Worm (Caenorhabditis elegans) whole organism, L4 larva: ENCODE results near the gene irld-8.

Experiments
- F26F4.8 ChIP-seq: fragments of 200-800 bp; sonication (Bioruptor generic); conservative IDR thresholded peaks from 2 replicates; pipeline ENCODE4 v1.3.6; 2022; ENCODE audit warnings: missing genetic modification characterization, missing compliant biosample characterization
- F49E8.2 ChIP-seq: sonication (generic microtip); optimal IDR thresholded peaks from 2 replicates; lab custom pipeline; 2016; ENCODE audit warnings: missing compliant biosample characterization, mild to moderate bottlenecking, missing genetic modification characterization, borderline replicate concordance
- R02D3.7 ChIP-seq: fragments of 150-350 bp; sonication (generic microtip); optimal IDR thresholded peaks from 3 replicates; lab custom pipeline; 2014; ENCODE audit warnings: missing biosample characterization, missing genetic modification characterization
- T26A8.4 ChIP-seq: fragments of 200-800 bp; sonication (Bioruptor generic); IDR thresholded peaks from 2 replicates; pipeline ENCODE4 v1.3.6; 2022; ENCODE audit warnings: missing genetic modification characterization, missing compliant biosample characterization
- Y75B8A.6 ChIP-seq: fragments of 200-800 bp; sonication (Bioruptor generic); IDR thresholded peaks from 2 replicates; pipeline ENCODE4 v1.3.6; 2022; ENCODE audit warnings: missing genetic modification reagents, missing genetic modification characterization, missing compliant biosample characterization
- aha-1 ChIP-seq: fragments of 150-350 bp; peaks from one replicate; lab custom pipeline; 2014; ENCODE audit warnings: missing biosample characterization, missing genetic modification characterization
- aly-2 ChIP-seq: sonication (generic microtip); optimal IDR thresholded peaks from 2 replicates; lab custom pipeline; 2018; ENCODE audit warnings: missing biosample characterization, missing genetic modification characterization
- ama-1 ChIP-seq: fragments of 150-350 bp; optimal IDR thresholded peaks from 2 replicates; lab custom pipeline; 2014; ENCODE audit warnings: inconsistent platforms, mixed read lengths
- ceh-32 ChIP-seq: sonication (generic microtip); optimal IDR thresholded peaks from 2 replicates; lab custom pipeline; 2016; ENCODE audit warnings: mild to moderate bottlenecking, missing genetic modification characterization, missing compliant biosample characterization; ENCODE audit not compliant: poor library complexity
- ceh-44 ChIP-seq: fragments of 200-800 bp; sonication (Bioruptor generic); IDR thresholded peaks from 2 replicates; pipeline ENCODE4 v1.3.6; 2022; ENCODE audit warnings: missing genetic modification reagents, missing genetic modification characterization, missing compliant biosample characterization
- ceh-82 ChIP-seq: sonication (generic microtip); optimal IDR thresholded peaks from 2 replicates; lab custom pipeline; 2017; ENCODE audit warnings: missing biosample characterization, missing genetic modification characterization
- ces-1 ChIP-seq: fragments of 150-350 bp; sonication (generic microtip); optimal IDR thresholded peaks from 4 replicates; lab custom pipeline; 2014; ENCODE audit warnings: missing biosample characterization, missing genetic modification reagents, missing genetic modification characterization
- daf-16 ChIP-seq, 3 experiments: sonication (generic microtip); optimal IDR thresholded peaks; 2 replicates each; lab custom pipeline; 2016 to 2017; ENCODE audit warnings: missing genetic modification characterization in 3 of 3, missing genetic modification reagents in 3 of 3, mild to moderate bottlenecking in 2 of 3, missing compliant biosample characterization in 2 of 3, missing biosample characterization in 1 of 3, moderate library complexity in 1 of 3
- dmd-6 ChIP-seq: fragments of 200-800 bp; sonication (Bioruptor generic); IDR thresholded peaks from 2 replicates; pipeline ENCODE4 v1.3.6; 2022; ENCODE audit warnings: missing genetic modification reagents, missing genetic modification characterization, missing compliant biosample characterization
- dve-1 ChIP-seq: sonication (generic microtip); optimal IDR thresholded peaks from 2 replicates; lab custom pipeline; 2017; ENCODE audit warnings: antibody characterized with exemption, mild to moderate bottlenecking, missing genetic modification characterization, missing compliant biosample characterization; ENCODE audit not compliant: insufficient read depth
- egl-27 ChIP-seq: sonication (generic microtip); optimal IDR thresholded peaks from 3 replicates; lab custom pipeline; 2017; ENCODE audit warnings: missing biosample characterization, missing genetic modification reagents, missing genetic modification characterization
- egl-43 ChIP-seq: fragments of 200-800 bp; sonication (Bioruptor generic); IDR thresholded peaks from 2 replicates; pipeline ENCODE4 v1.3.6; 2022; ENCODE audit warnings: missing genetic modification reagents, missing genetic modification characterization, missing compliant biosample characterization
- fos-1 ChIP-seq: fragments of 150-350 bp; optimal IDR thresholded peaks from 2 replicates; lab custom pipeline; 2014; ENCODE audit warnings: missing biosample characterization, missing genetic modification characterization
- gei-8 ChIP-seq: fragments of 200-800 bp; sonication (Bioruptor generic); optimal IDR thresholded peaks from 2 replicates; lab custom pipeline; 2018; ENCODE audit warnings: mild to moderate bottlenecking, missing genetic modification characterization, missing compliant biosample characterization
- hif-1 ChIP-seq, 2 experiments: sonication (generic microtip); optimal IDR thresholded peaks; 2 replicates each; lab custom pipeline; 2016 to 2017; ENCODE audit warnings: missing compliant biosample characterization in 2 of 2, missing genetic modification characterization in 2 of 2, missing genetic modification reagents in 2 of 2, missing genotype in 2 of 2, mild to moderate bottlenecking in 1 of 2
- hlh-11 ChIP-seq: fragments of 200-800 bp; sonication (Bioruptor generic); optimal IDR thresholded peaks from 2 replicates; lab custom pipeline; 2018; ENCODE audit warnings: mild to moderate bottlenecking, missing genetic modification characterization, missing compliant biosample characterization
- lim-7 ChIP-seq: fragments of 200-800 bp; sonication (Bioruptor generic); IDR thresholded peaks from 2 replicates; pipeline ENCODE4 v1.3.6; 2022; ENCODE audit warnings: missing genetic modification characterization, missing compliant biosample characterization
- lin-1 ChIP-seq: fragments of 200-800 bp; sonication (Bioruptor generic); IDR thresholded peaks from 2 replicates; pipeline ENCODE4 v1.3.6; 2022; ENCODE audit warnings: missing genetic modification reagents, missing genetic modification characterization, missing compliant biosample characterization
- lin-29 ChIP-seq: fragments of 200-800 bp; sonication (Bioruptor generic); IDR thresholded peaks from 2 replicates; pipeline ENCODE4 v1.3.6; 2022; ENCODE audit warnings: missing genetic modification reagents, missing genetic modification characterization, missing compliant biosample characterization
- lir-3 ChIP-seq: sonication (generic microtip); optimal IDR thresholded peaks from 2 replicates; lab custom pipeline; 2016; ENCODE audit warnings: mild to moderate bottlenecking, missing genetic modification characterization, missing compliant biosample characterization
- madf-9 ChIP-seq: fragments of 200-800 bp; sonication (Bioruptor generic); conservative IDR thresholded peaks from 2 replicates; pipeline ENCODE4 v1.3.6; 2022; ENCODE audit warnings: missing genetic modification reagents, missing genetic modification characterization, missing compliant biosample characterization
- mdl-1 ChIP-seq, 2 experiments: fragments of 150-350 bp in 1 of 2; sonication (generic microtip) in 1 of 2; optimal IDR thresholded peaks; 2 replicates each; lab custom pipeline; 2014 to 2017; ENCODE audit warnings: missing biosample characterization in 2 of 2, missing genetic modification characterization in 2 of 2
- mes-2 ChIP-seq: sonication (generic microtip); optimal IDR thresholded peaks from 2 replicates; lab custom pipeline; 2016; ENCODE audit warnings: missing genotype, mild to moderate bottlenecking, missing genetic modification characterization, missing compliant biosample characterization; ENCODE audit not compliant: poor library complexity, severe bottlenecking
- mxl-3 ChIP-seq: fragments of 200-800 bp; sonication (Bioruptor generic); optimal IDR thresholded peaks from 2 replicates; lab custom pipeline; 2018; ENCODE audit warnings: mild to moderate bottlenecking, missing genetic modification characterization, missing compliant biosample characterization
- nhr-102 ChIP-seq: sonication (generic microtip); optimal IDR thresholded peaks from 2 replicates; lab custom pipeline; 2016; ENCODE audit warnings: mild to moderate bottlenecking, missing genetic modification characterization, moderate library complexity, missing compliant biosample characterization
- nhr-11 ChIP-seq: fragments of 150-350 bp; optimal IDR thresholded peaks from 2 replicates; lab custom pipeline; 2014; ENCODE audit warnings: missing biosample characterization, missing genetic modification characterization
- nhr-111 ChIP-seq: fragments of 200-800 bp; sonication (Bioruptor generic); optimal IDR thresholded peaks from 2 replicates; lab custom pipeline; 2018; ENCODE audit warnings: mild to moderate bottlenecking, missing genetic modification characterization, missing compliant biosample characterization
- nhr-25 ChIP-seq: sonication (generic microtip); optimal IDR thresholded peaks from 2 replicates; lab custom pipeline; 2017; ENCODE audit warnings: missing genetic modification characterization, mild to moderate bottlenecking, missing compliant biosample characterization, antibody characterized with exemption, moderate library complexity, borderline replicate concordance; ENCODE audit not compliant: insufficient read depth
- nhr-28 ChIP-seq: fragments of 150-350 bp; optimal IDR thresholded peaks from 2 replicates; lab custom pipeline; 2014; ENCODE audit warnings: missing biosample characterization, missing genetic modification characterization
- nhr-41 ChIP-seq: fragments of 200-800 bp; sonication (Bioruptor generic); IDR thresholded peaks from 2 replicates; pipeline ENCODE4 v1.3.6; 2022; ENCODE audit warnings: missing genetic modification reagents, missing genetic modification characterization, missing compliant biosample characterization
- nhr-42 ChIP-seq: fragments of 200-800 bp; sonication (Bioruptor generic); IDR thresholded peaks from 2 replicates; pipeline ENCODE4 v1.3.6; 2022; ENCODE audit warnings: missing genetic modification characterization, missing compliant biosample characterization
- nhr-48 ChIP-seq: sonication (generic microtip); optimal IDR thresholded peaks from 2 replicates; lab custom pipeline; 2016; ENCODE audit warnings: mild to moderate bottlenecking, missing genetic modification characterization, missing compliant biosample characterization
- nhr-76 ChIP-seq: fragments of 150-350 bp; optimal IDR thresholded peaks from 2 replicates; lab custom pipeline; 2014; ENCODE audit warnings: missing biosample characterization, missing genetic modification characterization
- pqm-1 ChIP-seq: sonication (generic microtip); optimal IDR thresholded peaks from 2 replicates; lab custom pipeline; 2017; ENCODE audit warnings: missing biosample characterization, missing genetic modification characterization
- spr-3 ChIP-seq: fragments of 200-800 bp; sonication (Bioruptor generic); optimal IDR thresholded peaks from 2 replicates; lab custom pipeline; 2018; ENCODE audit warnings: mild to moderate bottlenecking, missing genetic modification characterization, missing compliant biosample characterization
- unc-62 ChIP-seq, 3 experiments: fragments of 150-350 bp in 1 of 3; sonication (generic microtip); optimal IDR thresholded peaks in 2 of 3; peaks in 1 of 3; 1 replicate in 1 of 3; 2 replicates in 2 of 3; lab custom pipeline; 2014 to 2017; ENCODE audit warnings: missing biosample characterization in 3 of 3, missing genetic modification characterization in 3 of 3, missing genetic modification reagents in 3 of 3, missing genotype in 1 of 3

Gene irld-8

ce11 chrIV:8152688-8153087 lies 37.1 kb downstream of the irld-8 start:
- TF ChIP-seq nhr-76 (tag; lab: Kevin White, UChicago) = no peak
- TF ChIP-seq nhr-111 = no peak
- 0 out of 2 replicates have a peak, but pooled peaks have one; percentile 9 for TF ChIP-seq dmd-6 (GFP tag; lab: Robert Waterston, UW)
- peak; percentile 53 for TF ChIP-seq nhr-28 (tag; lab: Kevin White, UChicago)
- TF ChIP-seq hlh-11 (tag; lab: Kevin White, UChicago) = peak; percentile 11
- TF ChIP-seq pqm-1 (tag; lab: Kevin White, UChicago) = peak; percentile 54
- no peak for TF ChIP-seq daf-16 (GFP tag; optimal IDR thresholded peaks at IDR 0.05; lab: Kevin White, UChicago)
- peak; percentile 49 for TF ChIP-seq daf-16 (tag; optimal IDR thresholded peaks at IDR 0.05; lab: Kevin White, UChicago)
- no peak for TF ChIP-seq ama-1
- no peak for TF ChIP-seq lin-1 (GFP tag; lab: Robert Waterston, UW)
- TF ChIP-seq spr-3 (GFP tag; lab: Kevin White, UChicago) = no peak
- no peak for TF ChIP-seq ceh-44
- no peak for TF ChIP-seq nhr-25 (tag; lab: Kevin White, UChicago)
- no peak for TF ChIP-seq mxl-3 (GFP tag; lab: Kevin White, UChicago)
- TF ChIP-seq lir-3 (tag; lab: Kevin White, UChicago) = no peak
- TF ChIP-seq T26A8.4 = no peak
- no peak for TF ChIP-seq nhr-42
- no peak for TF ChIP-seq nhr-11 (tag; lab: Kevin White, UChicago)
- TF ChIP-seq dve-1 (tag; lab: Kevin White, UChicago) = peak; percentile 21
- TF ChIP-seq, all 104 proteins: peak for 6

- no peak for TF ChIP-seq ces-1 (GFP tag; lab: Kevin White, UChicago)
- no peak for TF ChIP-seq R02D3.7 (tag; lab: Kevin White, UChicago)
- TF ChIP-seq unc-62 (GFP tag; optimal IDR thresholded peaks at IDR 0.05 in 1 of 2; lab: Kevin White, UChicago) = peak in 1 of 2 experiments; percentile 93
- TF ChIP-seq unc-62 (tag; optimal IDR thresholded peaks at IDR 0.05; lab: Kevin White, UChicago) = no peak
- TF ChIP-seq, all 104 proteins: peak for 1
Observed at ce11 chrIV:8153163-8153562, 37.6 kb downstream of the irld-8 start.

ce11 chrIV:8154966-8155365 lies 39.4 kb downstream of the irld-8 start:
- TF ChIP-seq unc-62 (GFP tag; optimal IDR thresholded peaks at IDR 0.05 in 1 of 2; lab: Kevin White, UChicago) (peak in 1 of 2 experiments; percentile 66), unc-62 (tag; optimal IDR thresholded peaks at IDR 0.05; lab: Kevin White, UChicago) (no peak), lin-29 (GFP tag; lab: Robert Waterston, UW) (no peak), egl-43 (GFP tag; lab: Robert Waterston, UW) (no peak), lin-1 (GFP tag; lab: Robert Waterston, UW) (no peak), mes-2 (tag; lab: Kevin White, UChicago) (peak; percentile 28), F49E8.2 (tag; lab: Kevin White, UChicago) (no peak), gei-8 (no peak), ceh-44 (no peak), nhr-102 (tag; lab: Kevin White, UChicago) (no peak), aha-1 (tag; lab: Kevin White, UChicago) (peak; percentile 54), nhr-41 (GFP tag; lab: Robert Waterston, UW) (no peak), mdl-1 (tag; optimal IDR thresholded peaks at IDR 0.05; lab: Kevin White, UChicago) (no peak)
- TF ChIP-seq, all 104 proteins: peak for 3

ce11 chrIV:8157161-8157560 lies 41.6 kb downstream of the irld-8 start, which contains the start of gene B0218.5:
TSS of gene B0218.5 (minus strand) at chrIV:8157261.
- no peak for TF ChIP-seq dmd-6 (GFP tag; lab: Robert Waterston, UW)
- no peak for TF ChIP-seq lim-7 (GFP tag; lab: Robert Waterston, UW)
- TF ChIP-seq aly-2 = no peak
- no peak for TF ChIP-seq fos-1 (tag; lab: Kevin White, UChicago)
- no peak for TF ChIP-seq ceh-32 (tag; lab: Kevin White, UChicago)
- no peak for TF ChIP-seq hif-1 (tag; optimal IDR thresholded peaks at IDR 0.05; lab: Kevin White, UChicago)
- no peak for TF ChIP-seq ceh-82 (tag; lab: Kevin White, UChicago)
- TF ChIP-seq nhr-48 = no peak
- TF ChIP-seq mdl-1 (tag; optimal IDR thresholded peaks at IDR 0.05; lab: Kevin White, UChicago) = no peak
- TF ChIP-seq mes-2 (tag; lab: Kevin White, UChicago) = no peak
- TF ChIP-seq egl-27 = no peak
- TF ChIP-seq daf-16 (GFP tag; optimal IDR thresholded peaks at IDR 0.05; lab: Kevin White, UChicago) = no peak
- no peak for TF ChIP-seq daf-16 (tag; optimal IDR thresholded peaks at IDR 0.05; lab: Kevin White, UChicago)
- no peak for TF ChIP-seq madf-9 (GFP tag; lab: Robert Waterston, UW)
- no peak for TF ChIP-seq F26F4.8 (GFP tag; lab: Robert Waterston, UW)
- no peak for TF ChIP-seq Y75B8A.6 (GFP tag; lab: Robert Waterston, UW)
- no peak for TF ChIP-seq ama-1
